Worm (Caenorhabditis elegans) whole organism, L3 larva: ENCODE measurements around the gene C33E10.10.

Source experiments
- aly-2 ChIP-seq: fragments of 150-350 bp; optimal IDR thresholded peaks from 2 replicates; lab custom pipeline; 2014; ENCODE audit warnings: missing biosample characterization, missing genetic modification characterization
- ceh-28 ChIP-seq: fragments of 150-350 bp; optimal IDR thresholded peaks from 2 replicates; lab custom pipeline; 2014; ENCODE audit warnings: missing biosample characterization, missing genetic modification reagents, missing genetic modification characterization
- ceh-82 ChIP-seq: fragments of 150-350 bp; optimal IDR thresholded peaks from 2 replicates; lab custom pipeline; 2014; ENCODE audit warnings: missing biosample characterization, missing genetic modification characterization
- ceh-9 ChIP-seq: sonication (generic microtip); optimal IDR thresholded peaks from 2 replicates; lab custom pipeline; 2018; ENCODE audit warnings: missing biosample characterization, missing genetic modification characterization
- egl-5 ChIP-seq: fragments of 150-350 bp; optimal IDR thresholded peaks from 2 replicates; lab custom pipeline; 2017; ENCODE audit warnings: missing biosample characterization, missing genetic modification reagents, missing genetic modification characterization, inconsistent platforms
- elt-2 ChIP-seq: sonication (generic microtip); optimal IDR thresholded peaks from 2 replicates; lab custom pipeline; 2016; ENCODE audit warnings: missing genetic modification reagents, mild to moderate bottlenecking, missing genetic modification characterization, missing compliant biosample characterization
- fkh-10 ChIP-seq: sonication (generic microtip); optimal IDR thresholded peaks from 2 replicates; lab custom pipeline; 2017; ENCODE audit warnings: missing biosample characterization, missing genetic modification reagents, missing genetic modification characterization
- fkh-2 ChIP-seq: fragments of 150-350 bp; optimal IDR thresholded peaks from 2 replicates; lab custom pipeline; 2014; ENCODE audit warnings: missing biosample characterization, missing genetic modification reagents, missing genetic modification characterization
- fos-1 ChIP-seq: fragments of 150-350 bp; optimal IDR thresholded peaks from 2 replicates; lab custom pipeline; 2014; ENCODE audit warnings: missing biosample characterization, missing genetic modification characterization
- jun-1 ChIP-seq: fragments of 150-350 bp; optimal IDR thresholded peaks from 2 replicates; lab custom pipeline; 2014; ENCODE audit warnings: missing biosample characterization, missing genetic modification reagents, missing genetic modification characterization
- lin-39 ChIP-seq: fragments of 150-350 bp; optimal IDR thresholded peaks from 2 replicates; lab custom pipeline; 2018; ENCODE audit warnings: missing biosample characterization, missing genetic modification reagents, missing genetic modification characterization
- lsy-12 ChIP-seq: sonication (generic microtip); optimal IDR thresholded peaks from 2 replicates; lab custom pipeline; 2016; ENCODE audit warnings: mild to moderate bottlenecking, missing genetic modification characterization, missing compliant biosample characterization
- mdl-1 ChIP-seq: fragments of 150-350 bp; optimal IDR thresholded peaks from 2 replicates; lab custom pipeline; 2014; ENCODE audit warnings: missing biosample characterization, missing genetic modification characterization
- nhr-11 ChIP-seq: fragments of 150-350 bp; optimal IDR thresholded peaks from 2 replicates; lab custom pipeline; 2014; ENCODE audit warnings: missing biosample characterization, missing genetic modification characterization
- nhr-12 ChIP-seq: fragments of 150-350 bp; optimal IDR thresholded peaks from 2 replicates; lab custom pipeline; 2014; ENCODE audit warnings: missing biosample characterization, missing genetic modification characterization
- nhr-23 ChIP-seq: fragments of 150-350 bp; optimal IDR thresholded peaks from 2 replicates; lab custom pipeline; 2014; ENCODE audit warnings: missing biosample characterization, missing genetic modification reagents, missing genetic modification characterization
- nhr-28 ChIP-seq: fragments of 150-350 bp; optimal IDR thresholded peaks from 2 replicates; lab custom pipeline; 2014; ENCODE audit warnings: missing biosample characterization, missing genetic modification characterization
- nhr-43 ChIP-seq: sonication (generic microtip); optimal IDR thresholded peaks from 2 replicates; lab custom pipeline; 2016; ENCODE audit warnings: mild to moderate bottlenecking, missing genetic modification characterization, missing compliant biosample characterization; ENCODE audit not compliant: poor library complexity, severe bottlenecking
- nhr-67 ChIP-seq: fragments of 150-350 bp; optimal IDR thresholded peaks from 2 replicates; lab custom pipeline; 2014; ENCODE audit warnings: missing biosample characterization, missing genetic modification characterization
- nhr-76 ChIP-seq: fragments of 150-350 bp; sonication (generic microtip); optimal IDR thresholded peaks from 5 replicates; lab custom pipeline; 2014; ENCODE audit warnings: missing biosample characterization, missing genetic modification characterization
- pha-4 ChIP-seq: fragments of 150-350 bp; optimal IDR thresholded peaks from 2 replicates; lab custom pipeline; 2014; ENCODE audit warnings: missing biosample characterization, missing genetic modification reagents, missing genetic modification characterization
- pqm-1 ChIP-seq: fragments of 150-350 bp; optimal IDR thresholded peaks from 2 replicates; lab custom pipeline; 2017; ENCODE audit warnings: missing biosample characterization, missing genetic modification characterization, inconsistent platforms
- sea-2 ChIP-seq: fragments of 150-350 bp; sonication (generic microtip); optimal IDR thresholded peaks from 4 replicates; lab custom pipeline; 2014; ENCODE audit warnings: missing biosample characterization, missing genetic modification reagents, missing genetic modification characterization
- skn-1 ChIP-seq: fragments of 150-350 bp; optimal IDR thresholded peaks from 2 replicates; lab custom pipeline; 2014; ENCODE audit warnings: missing biosample characterization, missing genetic modification characterization
- snpc-4 ChIP-seq: fragments of 150-350 bp; optimal IDR thresholded peaks from 2 replicates; lab custom pipeline; 2014; ENCODE audit warnings: missing biosample characterization, missing genetic modification characterization
- unc-39 ChIP-seq: sonication (generic microtip); optimal IDR thresholded peaks from 4 replicates; lab custom pipeline; 2017; ENCODE audit warnings: missing biosample characterization, missing genetic modification characterization
- unc-62 ChIP-seq: fragments of 150-350 bp; sonication (generic microtip); optimal IDR thresholded peaks from 4 replicates; lab custom pipeline; 2014; ENCODE audit warnings: missing biosample characterization, missing genetic modification reagents, missing genetic modification characterization
- zag-1 ChIP-seq: fragments of 150-350 bp; optimal IDR thresholded peaks from 2 replicates; lab custom pipeline; 2014; ENCODE audit warnings: missing biosample characterization, missing genetic modification characterization
- ztf-11 ChIP-seq: fragments of 150-350 bp; optimal IDR thresholded peaks from 2 replicates; lab custom pipeline; 2014; ENCODE audit warnings: missing biosample characterization, missing genetic modification characterization
- ztf-4 ChIP-seq: fragments of 150-350 bp; optimal IDR thresholded peaks from 2 replicates; lab custom pipeline; 2014; ENCODE audit warnings: missing biosample characterization, missing genetic modification characterization

C33E10.10 gene

DNA sequence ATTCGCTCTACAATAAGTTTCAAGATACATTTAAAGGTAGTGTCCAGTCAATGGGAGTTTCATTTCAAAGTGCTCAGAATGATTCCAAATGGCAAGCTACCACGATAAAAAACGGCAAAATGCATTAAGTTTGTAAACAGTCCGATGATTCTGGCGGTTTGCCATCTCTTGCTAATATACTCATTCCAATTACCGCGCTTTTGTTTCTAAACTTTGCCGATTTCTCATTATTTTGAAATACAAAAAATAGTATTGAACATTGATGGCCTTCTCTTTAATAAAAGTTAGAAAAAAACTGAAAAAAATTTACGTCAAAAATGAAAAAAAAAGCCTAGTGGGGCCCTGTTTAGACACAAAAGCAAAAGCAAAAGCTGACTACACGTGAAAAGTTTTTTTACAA lies 7.8 kb downstream of the C33E10.10 start:
- TF ChIP-seq unc-62 (GFP tag; lab: Kevin White, UChicago) (no peak), nhr-23 (tag; lab: Kevin White, UChicago) (no peak), mdl-1 (tag; lab: Kevin White, UChicago) (no peak), zag-1 (tag; lab: Kevin White, UChicago) (no peak), nhr-11 (tag; lab: Kevin White, UChicago) (no peak), ztf-11 (no peak), nhr-43 (tag; lab: Kevin White, UChicago) (no peak), nhr-76 (tag; lab: Kevin White, UChicago) (no peak), aly-2 (tag; lab: Kevin White, UChicago) (no peak), jun-1 (tag; lab: Kevin White, UChicago) (no peak), snpc-4 (no peak), ceh-9 (tag; lab: Kevin White, UChicago) (no peak), elt-2 (tag; lab: Kevin White, UChicago) (no peak), skn-1 (tag; lab: Kevin White, UChicago) (no peak), nhr-28 (no peak)

DNA sequence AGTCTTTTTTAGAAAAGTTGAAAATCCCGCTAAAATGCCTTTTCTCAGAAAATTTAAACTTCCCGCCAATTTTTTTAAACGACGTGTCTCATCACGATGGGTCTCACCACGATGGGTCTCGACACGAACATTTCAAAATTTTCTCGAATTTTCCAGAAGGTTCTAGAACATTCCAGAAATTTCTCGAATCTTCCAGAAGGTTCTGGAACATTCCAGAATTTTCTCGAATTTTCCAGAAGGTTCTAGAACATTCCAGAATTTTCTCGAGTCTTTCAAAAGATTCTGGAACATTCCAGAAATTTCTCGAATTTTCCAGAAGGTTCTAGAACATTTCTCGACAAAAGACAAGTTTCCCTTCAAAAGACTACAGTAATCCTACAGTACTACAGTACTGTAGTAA lies 13.4 kb downstream of the C33E10.10 start:
- TF ChIP-seq sea-2 (GFP tag; lab: Kevin White, UChicago): no peak
- no peak for TF ChIP-seq ceh-28 (tag; lab: Kevin White, UChicago)
- TF ChIP-seq fos-1 (tag; lab: Kevin White, UChicago): no peak
- no peak for TF ChIP-seq nhr-28
- TF ChIP-seq ztf-11: no peak
- TF ChIP-seq egl-5 (tag; lab: Kevin White, UChicago): no peak
- TF ChIP-seq snpc-4: no peak
- TF ChIP-seq fkh-10: no peak
- TF ChIP-seq nhr-11 (tag; lab: Kevin White, UChicago): no peak
- TF ChIP-seq ceh-9 (tag; lab: Kevin White, UChicago): no peak
- no peak for TF ChIP-seq lsy-12
- TF ChIP-seq nhr-43 (tag; lab: Kevin White, UChicago): no peak
- no peak for TF ChIP-seq nhr-12 (tag; lab: Kevin White, UChicago)

DNA sequence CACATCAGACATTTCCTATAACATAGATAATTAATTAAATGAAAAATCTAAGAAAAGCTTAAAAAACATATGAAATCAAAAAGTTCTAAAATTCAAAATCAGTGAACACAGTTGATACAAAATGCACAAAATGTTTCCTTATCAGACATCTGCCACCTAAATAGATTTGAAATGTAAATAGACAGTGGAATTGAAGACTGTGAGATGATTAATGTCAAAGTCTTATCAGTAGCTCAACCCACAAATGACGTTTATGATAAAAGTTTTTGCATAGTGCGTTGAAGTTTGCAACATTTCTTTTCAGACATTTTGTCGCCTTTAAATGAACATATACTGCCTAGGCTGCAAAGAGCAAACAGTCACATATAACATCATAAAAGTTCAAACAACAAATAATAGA lies 45.0 kb downstream of the C33E10.10 start, which contains the start of gene Y40C7B.4:
Gene Y40C7B.4, minus strand, starts transcription at position 19 of the 400 bp plus-strand sequence.
- TF ChIP-seq jun-1 (tag; lab: Kevin White, UChicago) (peak; percentile 56), ztf-4 (no peak), snpc-4 (no peak), nhr-11 (tag; lab: Kevin White, UChicago) (no peak), mdl-1 (tag; lab: Kevin White, UChicago) (no peak), fkh-2 (no peak), elt-2 (tag; lab: Kevin White, UChicago) (peak; percentile 97), unc-39 (no peak), lin-39 (tag; lab: Kevin White, UChicago) (no peak), nhr-67 (tag; lab: Kevin White, UChicago) (no peak), ceh-82 (tag; lab: Kevin White, UChicago) (no peak), pha-4 (tag; lab: Kevin White, UChicago) (peak; percentile 67), pqm-1 (peak; percentile 93), nhr-76 (tag; lab: Kevin White, UChicago) (no peak), ztf-11 (no peak), lsy-12 (no peak)
- TF ChIP-seq, all 47 proteins: peak for 4

DNA sequence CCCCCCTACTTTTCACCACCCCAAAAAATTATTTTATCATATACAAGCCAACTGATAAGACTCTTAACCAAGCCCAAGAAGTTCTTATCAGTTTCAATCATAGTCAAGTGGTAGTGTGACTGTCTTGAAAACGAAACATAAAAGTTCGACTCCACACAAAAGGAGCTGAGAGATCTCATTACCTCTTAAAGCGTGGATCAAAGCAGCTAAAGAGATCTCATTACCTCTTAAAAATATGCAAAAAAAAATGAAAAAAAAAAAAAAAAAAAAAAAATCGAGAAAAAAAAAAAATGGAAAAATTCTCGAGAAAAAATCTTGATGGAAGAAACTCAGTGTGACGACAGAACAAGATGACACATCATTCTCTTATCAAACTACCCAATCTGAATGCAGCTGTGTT lies 46.0 kb downstream of the C33E10.10 start:
- TF ChIP-seq pqm-1: peak; percentile 25
- TF ChIP-seq elt-2 (tag; lab: Kevin White, UChicago): peak; percentile 88
